Fruit fly (Drosophila melanogaster) Kc167 (cell line): ENCODE results near the gene CG12689.

ENCODE experiments used
- Myc ChIP-seq: fragments of >200 bp; optimal IDR thresholded peaks from 2 replicates; lab custom pipeline; 2017; ENCODE audit warnings: missing external identifiers
- Sin3A ChIP-seq: fragments of >200 bp; optimal IDR thresholded peaks from 2 replicates; lab custom pipeline; 2018; ENCODE audit warnings: missing external identifiers
- h ChIP-seq: fragments of >200 bp; optimal IDR thresholded peaks from 3 replicates; lab custom pipeline; 2018; ENCODE audit warnings: missing external identifiers
- insv ChIP-seq: fragments of >200 bp; optimal IDR thresholded peaks from 3 replicates; lab custom pipeline; 2018; ENCODE audit warnings: missing external identifiers
- psq ChIP-seq: fragments of >200 bp; optimal IDR thresholded peaks from 2 replicates; lab custom pipeline; 2017; ENCODE audit warnings: missing external identifiers
- ttk ChIP-seq: sonication (Bioruptor generic); optimal IDR thresholded peaks from 2 replicates; lab custom pipeline; 2017; ENCODE audit warnings: missing external identifiers

CG12689 gene

DNA sequence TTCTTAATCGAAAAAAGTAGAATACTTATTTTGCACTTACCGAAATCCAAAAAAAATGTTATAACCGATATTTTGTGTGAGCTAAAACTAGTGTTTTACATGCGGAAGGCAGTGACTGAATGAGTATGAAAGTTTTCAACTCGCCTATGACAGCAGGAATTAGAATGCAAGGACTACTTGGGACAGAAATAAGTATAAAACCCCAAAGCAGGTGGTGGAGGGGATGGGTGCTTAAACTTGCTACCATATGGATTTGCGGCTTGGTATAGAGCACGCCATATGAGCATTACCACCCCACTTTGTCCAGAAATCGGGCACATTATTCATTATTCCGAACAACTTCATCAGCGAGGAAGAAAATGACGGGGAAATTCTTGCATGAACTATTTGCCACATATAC is at the start of gene CG12689:
TSS of gene CG12689 (minus strand) at position 101 of the 400 bp plus-strand sequence.
- no peak for TF ChIP-seq psq
- no peak for TF ChIP-seq insv (lab: Kevin White, UChicago)
- no peak for TF ChIP-seq Myc (lab: Kevin White, UChicago)
- no peak for TF ChIP-seq h (lab: Kevin White, UChicago)
- TF ChIP-seq ttk (lab: Kevin White, UChicago): no peak
- no peak for TF ChIP-seq Sin3A (lab: Kevin White, UChicago)

DNA sequence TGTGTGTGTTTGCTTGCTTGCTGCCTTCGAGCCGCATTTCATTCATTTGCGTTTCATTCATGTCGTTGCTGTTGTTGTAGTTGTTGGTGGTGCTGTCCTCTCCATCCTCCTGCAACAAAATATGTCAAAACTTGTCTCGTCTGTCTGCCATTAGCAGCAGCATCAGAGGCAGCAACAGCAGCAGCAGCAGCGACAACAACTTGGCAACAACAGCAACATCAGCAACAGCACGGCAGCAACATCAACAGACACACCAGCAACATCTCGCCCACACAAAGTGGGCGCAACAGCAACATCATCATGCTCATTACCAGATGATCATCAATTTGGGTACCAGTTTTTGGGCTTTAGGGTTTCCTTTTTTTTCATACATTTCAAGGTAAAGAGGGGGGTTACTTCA is 47.1 kb upstream of the CG12689 start:
- no peak for TF ChIP-seq ttk (lab: Kevin White, UChicago)
- no peak for TF ChIP-seq insv (lab: Kevin White, UChicago)
- TF ChIP-seq h (lab: Kevin White, UChicago): no peak
- TF ChIP-seq Sin3A (lab: Kevin White, UChicago): no peak
- no peak for TF ChIP-seq Myc (lab: Kevin White, UChicago)
- TF ChIP-seq psq: no peak

DNA sequence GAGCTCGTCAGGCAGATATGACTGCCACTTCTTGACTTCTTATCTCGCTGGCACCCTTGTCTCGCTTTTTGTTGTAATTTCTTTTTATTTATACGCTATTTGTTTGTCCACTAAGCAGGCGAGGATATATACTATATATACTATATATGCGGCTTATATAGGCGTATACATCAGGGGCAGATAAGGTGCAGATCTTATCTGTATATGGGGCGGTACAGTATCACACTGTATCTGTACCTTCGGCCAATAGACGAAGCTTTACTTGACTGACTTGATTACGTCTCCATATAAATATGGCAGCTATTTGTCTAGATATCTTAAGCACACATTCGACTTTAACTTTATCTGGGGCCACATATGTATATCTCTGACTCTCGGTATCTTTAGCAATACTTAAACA is 45.4 kb upstream of the CG12689 start:
- TF ChIP-seq Sin3A (lab: Kevin White, UChicago) (no peak), ttk (lab: Kevin White, UChicago) (no peak), Myc (lab: Kevin White, UChicago) (no peak), insv (lab: Kevin White, UChicago) (no peak), psq (no peak), h (lab: Kevin White, UChicago) (no peak)

DNA sequence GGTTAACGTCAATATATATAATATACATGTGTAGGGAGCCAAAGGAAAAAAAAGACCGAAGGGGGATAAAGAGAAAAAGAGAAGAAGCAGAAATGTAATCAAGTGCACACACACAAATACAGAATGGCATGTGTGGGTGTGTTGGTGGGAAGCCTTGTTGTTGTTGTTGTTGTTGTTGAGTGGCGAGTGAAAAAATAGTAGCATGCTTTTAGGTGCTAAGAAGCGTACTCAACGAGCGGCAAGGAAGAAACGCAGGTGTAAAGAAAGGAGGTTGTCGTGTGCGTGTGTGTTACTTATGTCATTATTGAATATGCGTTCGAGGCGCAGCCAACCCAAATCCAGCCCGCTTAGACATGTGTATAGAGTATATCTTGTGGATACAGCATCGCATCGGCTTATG is 43.9 kb upstream of the CG12689 start:
- TF ChIP-seq Sin3A (lab: Kevin White, UChicago) (no peak), Myc (lab: Kevin White, UChicago) (no peak), ttk (lab: Kevin White, UChicago) (no peak), psq (no peak), h (lab: Kevin White, UChicago) (no peak), insv (lab: Kevin White, UChicago) (no peak)

DNA sequence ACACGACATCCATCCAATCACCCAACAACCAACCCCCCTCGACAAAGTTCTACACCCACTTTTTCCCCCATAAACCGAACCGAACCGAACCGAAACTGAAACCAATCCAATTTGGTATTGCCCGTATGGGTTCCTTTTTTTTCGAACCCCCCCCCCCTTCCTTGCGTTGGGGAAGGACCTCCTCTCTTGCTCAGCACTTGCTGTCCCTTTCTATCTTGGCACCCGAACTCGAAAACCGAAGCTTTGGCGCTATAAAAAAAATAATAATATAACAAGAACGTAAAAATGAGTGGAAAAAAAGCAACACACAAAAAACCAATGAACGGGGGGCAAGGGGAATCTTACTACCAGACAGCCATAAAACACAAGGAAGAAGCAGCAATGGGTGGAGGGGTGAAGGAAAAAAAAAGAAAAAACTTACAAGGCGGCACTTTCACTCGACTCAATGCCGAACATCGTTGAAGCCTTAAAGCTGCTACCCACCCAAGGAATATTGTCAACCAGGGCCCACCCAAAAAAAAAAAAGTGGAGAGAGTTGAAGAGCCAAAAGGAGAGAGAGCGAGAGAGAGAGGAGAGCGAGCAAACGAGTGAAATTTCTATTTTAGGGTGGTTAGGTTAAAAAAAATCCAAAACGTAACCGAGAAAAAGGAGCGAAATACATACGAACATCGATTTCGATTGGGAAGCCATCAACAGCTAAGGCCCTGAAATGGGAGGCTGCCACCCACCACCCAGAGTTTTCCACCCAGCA is 43.1 kb upstream of the CG12689 start:
- TF ChIP-seq psq: no peak
- no peak for TF ChIP-seq Myc (lab: Kevin White, UChicago)
- TF ChIP-seq Sin3A (lab: Kevin White, UChicago): no peak
- TF ChIP-seq ttk (lab: Kevin White, UChicago): no peak
- no peak for TF ChIP-seq h (lab: Kevin White, UChicago)
- no peak for TF ChIP-seq insv (lab: Kevin White, UChicago)

- TF ChIP-seq psq: no peak
These were observed 42.4 kb upstream of the CG12689 start for dm6 chrX:7628344-7628743.

dm6 chrX:7626847-7627497 is 41.0 kb upstream of the CG12689 start:
- TF ChIP-seq psq: no peak
- TF ChIP-seq h (lab: Kevin White, UChicago): no peak
- TF ChIP-seq insv (lab: Kevin White, UChicago): no peak
- TF ChIP-seq ttk (lab: Kevin White, UChicago): no peak
- no peak for TF ChIP-seq Sin3A (lab: Kevin White, UChicago)
- no peak for TF ChIP-seq Myc (lab: Kevin White, UChicago)

- no peak for TF ChIP-seq Sin3A (lab: Kevin White, UChicago)
- no peak for TF ChIP-seq psq
- TF ChIP-seq h (lab: Kevin White, UChicago): no peak
- TF ChIP-seq Myc (lab: Kevin White, UChicago): no peak
- no peak for TF ChIP-seq insv (lab: Kevin White, UChicago)
- TF ChIP-seq ttk (lab: Kevin White, UChicago): no peak
These were observed 39.3 kb upstream of the CG12689 start for dm6 chrX:7625224-7625623.

dm6 chrX:7618195-7618594 is 32.3 kb upstream of the CG12689 start:
- TF ChIP-seq Myc (lab: Kevin White, UChicago) (no peak), psq (no peak), insv (lab: Kevin White, UChicago) (no peak), h (lab: Kevin White, UChicago) (no peak), ttk (lab: Kevin White, UChicago) (no peak), Sin3A (lab: Kevin White, UChicago) (no peak)

- TF ChIP-seq Myc (lab: Kevin White, UChicago) (no peak), Sin3A (lab: Kevin White, UChicago) (no peak), h (lab: Kevin White, UChicago) (no peak), insv (lab: Kevin White, UChicago) (no peak), ttk (lab: Kevin White, UChicago) (no peak)
These were observed 31.5 kb upstream of the CG12689 start for dm6 chrX:7617414-7617813.

dm6 chrX:7616920-7617319 is 31.0 kb upstream of the CG12689 start:
- TF ChIP-seq Myc (lab: Kevin White, UChicago) (no peak), psq (no peak), h (lab: Kevin White, UChicago) (no peak), Sin3A (lab: Kevin White, UChicago) (no peak), ttk (lab: Kevin White, UChicago) (no peak), insv (lab: Kevin White, UChicago) (no peak)
